Worm (Caenorhabditis elegans) whole organism, L3 larva: ENCODE results near the gene R05G9.1.

Source experiments
- ZK546.5 ChIP-seq: sonication (generic microtip); optimal IDR thresholded peaks from 2 replicates; lab custom pipeline; 2017; ENCODE audit warnings: missing biosample characterization, missing genetic modification characterization
- ama-1 ChIP-seq: fragments of 150-350 bp; optimal IDR thresholded peaks from 2 replicates; lab custom pipeline; 2018
- ceh-82 ChIP-seq: fragments of 150-350 bp; optimal IDR thresholded peaks from 2 replicates; lab custom pipeline; 2014; ENCODE audit warnings: missing biosample characterization, missing genetic modification characterization
- nhr-11 ChIP-seq: fragments of 150-350 bp; optimal IDR thresholded peaks from 2 replicates; lab custom pipeline; 2014; ENCODE audit warnings: missing biosample characterization, missing genetic modification characterization
- nhr-28 ChIP-seq: fragments of 150-350 bp; optimal IDR thresholded peaks from 2 replicates; lab custom pipeline; 2014; ENCODE audit warnings: missing biosample characterization, missing genetic modification characterization
- nhr-77 ChIP-seq: fragments of 150-350 bp; optimal IDR thresholded peaks from 2 replicates; lab custom pipeline; 2014; ENCODE audit warnings: missing biosample characterization, missing genetic modification characterization
- pha-4 ChIP-seq: fragments of 150-350 bp; optimal IDR thresholded peaks from 2 replicates; lab custom pipeline; 2014; ENCODE audit warnings: missing biosample characterization, missing genetic modification reagents, missing genetic modification characterization
- tbx-2 ChIP-seq: sonication (generic microtip); optimal IDR thresholded peaks from 2 replicates; lab custom pipeline; 2016; ENCODE audit warnings: mild to moderate bottlenecking, missing genetic modification characterization, missing compliant biosample characterization

DNA sequence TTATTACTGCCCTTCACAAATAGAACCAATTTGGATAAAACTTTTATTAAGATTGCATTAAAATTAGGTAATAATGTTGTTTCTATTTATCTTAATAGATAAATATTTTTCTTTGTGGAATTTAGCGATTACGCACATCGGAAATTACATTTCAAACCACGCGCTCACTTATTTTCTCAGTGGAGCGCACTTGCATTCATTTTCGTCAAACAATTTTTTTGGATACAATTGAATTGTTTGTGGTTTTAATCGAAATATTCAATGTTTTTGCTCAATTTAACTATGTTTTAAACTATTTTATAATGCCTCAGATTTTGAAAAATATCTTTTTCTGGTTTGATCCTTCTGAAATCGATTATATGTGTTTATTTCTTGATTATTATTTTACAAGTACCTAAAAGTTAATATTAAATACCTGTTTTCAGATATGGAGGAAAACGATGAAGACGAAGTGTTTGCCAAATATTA, 33.0 kb downstream of the R05G9.1 start, which contains the start of gene utp-20:
- no peak for TF ChIP-seq pha-4 (tag; lab: Kevin White, UChicago)
- no peak for TF ChIP-seq ama-1 (lab: Kevin White, UChicago)
- no peak for TF ChIP-seq nhr-28 (tag; lab: Kevin White, UChicago)
- no peak for TF ChIP-seq ceh-82 (tag; lab: Kevin White, UChicago)
- TF ChIP-seq ZK546.5 (tag; lab: Kevin White, UChicago): no peak
- TF ChIP-seq nhr-77 (tag; lab: Kevin White, UChicago): no peak
- no peak for TF ChIP-seq tbx-2
- TF ChIP-seq nhr-11 (tag; lab: Kevin White, UChicago): no peak
